Fruit fly (Drosophila melanogaster) whole organism, embryonic: ENCODE data around the gene CG15818.

Experiments used
- BtbVII ChIP-seq: fragments of 200-800 bp; sonication (Bioruptor generic); optimal IDR thresholded peaks from 3 replicates; lab custom pipeline; 2017; ENCODE audit warnings: missing biosample characterization, mild to moderate bottlenecking, missing genetic modification characterization
- CG11247 ChIP-seq: fragments of 200-800 bp; sonication (Bioruptor generic); IDR thresholded peaks from 2 replicates; pipeline ENCODE4 v1.3.6; 2022; ENCODE audit warnings: missing biosample characterization, missing genetic modification characterization
- CG11504 ChIP-seq: fragments of 200-800 bp; sonication (Bioruptor generic); optimal IDR thresholded peaks from 3 replicates; lab custom pipeline; 2019; ENCODE audit warnings: missing biosample characterization, mild to moderate bottlenecking, missing genetic modification characterization, moderate library complexity
- CG12104 ChIP-seq: fragments of 200-800 bp; sonication (Bioruptor generic); optimal IDR thresholded peaks from 3 replicates; lab custom pipeline; 2016; ENCODE audit warnings: missing biosample characterization, missing genetic modification characterization
- CG12744 ChIP-seq: fragments of 200-800 bp; sonication (Bioruptor generic); optimal IDR thresholded peaks from 2 replicates; lab custom pipeline; 2016; ENCODE audit warnings: missing biosample characterization, missing genetic modification characterization
- CG12769 ChIP-seq: fragments of 200-800 bp; sonication (Bioruptor generic); optimal IDR thresholded peaks from 2 replicates; lab custom pipeline; 2019; ENCODE audit warnings: missing biosample characterization, mild to moderate bottlenecking, missing genetic modification characterization, moderate library complexity
- CG13123 ChIP-seq: fragments of 200-800 bp; sonication (Bioruptor generic); optimal IDR thresholded peaks from 2 replicates; lab custom pipeline; 2016; ENCODE audit warnings: missing biosample characterization, missing genetic modification characterization
- CG13624 ChIP-seq: fragments of 200-800 bp; sonication (Bioruptor generic); optimal IDR thresholded peaks from 2 replicates; lab custom pipeline; 2016; ENCODE audit warnings: missing biosample characterization, missing genetic modification characterization
- CG14441 ChIP-seq: fragments of 200-800 bp; sonication (Bioruptor generic); IDR thresholded peaks from 2 replicates; pipeline ENCODE4 v1.3.6; 2022; ENCODE audit warnings: missing biosample characterization, missing genetic modification characterization
- CG17568 ChIP-seq: fragments of 200-800 bp; sonication (Bioruptor generic); optimal IDR thresholded peaks from 2 replicates; lab custom pipeline; 2018; ENCODE audit warnings: missing biosample characterization, mild to moderate bottlenecking, missing genetic modification characterization, moderate library complexity
- CG2889 ChIP-seq: fragments of 200-800 bp; sonication (Bioruptor generic); IDR thresholded peaks from 3 replicates; pipeline ENCODE4 v1.3.6; 2022; ENCODE audit warnings: missing biosample characterization, missing genetic modification characterization
- CG31388 ChIP-seq: fragments of 200-800 bp; sonication (Bioruptor generic); optimal IDR thresholded peaks from 2 replicates; lab custom pipeline; 2016; ENCODE audit warnings: missing biosample characterization, missing genetic modification characterization
- CG43689 ChIP-seq: fragments of 200-800 bp; sonication (Bioruptor generic); IDR thresholded peaks from 2 replicates; pipeline ENCODE4 v1.3.6; 2022; ENCODE audit warnings: missing biosample characterization, missing genetic modification characterization
- CG6175 ChIP-seq: fragments of 200-800 bp; sonication (Bioruptor generic); IDR thresholded peaks from 3 replicates; pipeline ENCODE4 v1.3.6; 2022; ENCODE audit warnings: missing biosample characterization, missing genetic modification characterization
- CG7786 ChIP-seq: fragments of 200-800 bp; sonication (Bioruptor generic); optimal IDR thresholded peaks from 2 replicates; lab custom pipeline; 2016; ENCODE audit warnings: missing biosample characterization, missing genetic modification characterization
- CG7928 ChIP-seq: fragments of 200-800 bp; sonication (Bioruptor generic); optimal IDR thresholded peaks from 2 replicates; lab custom pipeline; 2017; ENCODE audit warnings: missing biosample characterization, mild to moderate bottlenecking, missing genetic modification characterization
- CG9797 ChIP-seq: fragments of 200-800 bp; sonication (Bioruptor generic); optimal IDR thresholded peaks from 3 replicates; lab custom pipeline; 2018; ENCODE audit warnings: missing biosample characterization, mild to moderate bottlenecking, missing genetic modification characterization
- D19B ChIP-seq: fragments of 200-800 bp; sonication (Bioruptor generic); optimal IDR thresholded peaks from 2 replicates; lab custom pipeline; 2017; ENCODE audit warnings: missing biosample characterization, mild to moderate bottlenecking, missing genetic modification characterization
- Drgx ChIP-seq: fragments of 200-800 bp; sonication (Bioruptor generic); IDR thresholded peaks from 2 replicates; pipeline ENCODE4 v1.3.6; 2022; ENCODE audit warnings: missing biosample characterization, missing genetic modification characterization
- E2f2 ChIP-seq: fragments of 200-800 bp; sonication (Bioruptor generic); IDR thresholded peaks from 2 replicates; pipeline ENCODE4 v1.3.6; 2022; ENCODE audit warnings: missing biosample characterization, missing genetic modification characterization
- HLH54F ChIP-seq: fragments of 200-800 bp; sonication (Bioruptor generic); optimal IDR thresholded peaks from 3 replicates; lab custom pipeline; 2016; ENCODE audit warnings: missing biosample characterization, missing genetic modification characterization
- Hr3 ChIP-seq: fragments of 200-800 bp; sonication (Bioruptor generic); optimal IDR thresholded peaks from 3 replicates; lab custom pipeline; 2016; ENCODE audit warnings: missing biosample characterization, missing genetic modification characterization
- Lpt ChIP-seq: fragments of >200 bp; optimal IDR thresholded peaks from 2 replicates; lab custom pipeline; 2018; ENCODE audit warnings: missing biosample characterization, missing genetic modification characterization
- MBD-R2 ChIP-seq: fragments of 200-800 bp; sonication (Bioruptor generic); IDR thresholded peaks from 2 replicates; pipeline ENCODE4 v1.3.6; 2022; ENCODE audit warnings: missing biosample characterization, missing genetic modification characterization
- Med ChIP-seq: fragments of 200-800 bp; sonication (Bioruptor generic); peaks from one replicate; lab custom pipeline; 2016; ENCODE audit warnings: missing biosample characterization, missing genetic modification characterization, mild to moderate bottlenecking, inconsistent platforms, moderate library complexity
- Meics ChIP-seq: fragments of 200-800 bp; sonication (Bioruptor generic); optimal IDR thresholded peaks from 2 replicates; lab custom pipeline; 2017; ENCODE audit warnings: missing biosample characterization, mild to moderate bottlenecking, missing genetic modification characterization
- Ravus ChIP-seq: fragments of 200-800 bp; sonication (Bioruptor generic); IDR thresholded peaks from 2 replicates; pipeline ENCODE4 v1.3.6; 2022; ENCODE audit warnings: missing biosample characterization, missing genetic modification characterization
- Trl ChIP-seq, 3 experiments: fragments of >200 bp in 2 of 3; fragments of 200-800 bp in 1 of 3; sonication (Bioruptor generic) in 1 of 3; optimal IDR thresholded peaks; 2 replicates in 1 of 3; 3 replicates in 2 of 3; lab custom pipeline; 2016 to 2017; ENCODE audit warnings: missing biosample characterization in 1 of 3, missing genetic modification characterization in 1 of 3
- al ChIP-seq: fragments of 200-800 bp; sonication (Bioruptor generic); IDR thresholded peaks from 2 replicates; pipeline ENCODE4 v1.3.6; 2022; ENCODE audit warnings: missing biosample characterization, missing genetic modification characterization
- crol ChIP-seq: fragments of 200-800 bp; sonication (Bioruptor generic); IDR thresholded peaks from 2 replicates; pipeline ENCODE4 v1.3.6; 2022; ENCODE audit warnings: missing biosample characterization, missing genetic modification characterization
- dati ChIP-seq: fragments of 200-800 bp; sonication (Bioruptor generic); IDR thresholded peaks from 2 replicates; pipeline ENCODE4 v1.3.6; 2022; ENCODE audit warnings: missing biosample characterization, missing genetic modification characterization
- disco-r ChIP-seq: fragments of 200-800 bp; sonication (Bioruptor generic); optimal IDR thresholded peaks from 2 replicates; lab custom pipeline; 2016; ENCODE audit warnings: missing biosample characterization, missing genetic modification characterization
- ftz-f1 ChIP-seq: fragments of 200-800 bp; sonication (Bioruptor generic); optimal IDR thresholded peaks from 2 replicates; lab custom pipeline; 2016; ENCODE audit warnings: missing biosample characterization, missing genetic modification characterization
- gcm2 ChIP-seq: fragments of 200-800 bp; sonication (Bioruptor generic); optimal IDR thresholded peaks from 2 replicates; lab custom pipeline; 2016; ENCODE audit warnings: missing biosample characterization, missing genetic modification characterization
- ham ChIP-seq: fragments of 200-800 bp; sonication (Bioruptor generic); IDR thresholded peaks from 2 replicates; pipeline ENCODE4 v1.3.6; 2022; ENCODE audit warnings: missing biosample characterization, missing genetic modification characterization
- kay ChIP-seq: fragments of 200-800 bp; sonication (Bioruptor generic); optimal IDR thresholded peaks from 2 replicates; lab custom pipeline; 2016; ENCODE audit warnings: missing biosample characterization, missing genetic modification characterization
- lbe ChIP-seq: fragments of 200-800 bp; sonication (Bioruptor generic); optimal IDR thresholded peaks from 2 replicates; lab custom pipeline; 2016; ENCODE audit warnings: missing biosample characterization, mild to moderate bottlenecking, missing genetic modification characterization
- luna ChIP-seq: fragments of 200-800 bp; sonication (Bioruptor generic); optimal IDR thresholded peaks from 2 replicates; lab custom pipeline; 2016; ENCODE audit warnings: missing biosample characterization, missing genetic modification characterization
- mam ChIP-seq: fragments of 200-800 bp; sonication (Bioruptor generic); optimal IDR thresholded peaks from 3 replicates; lab custom pipeline; 2016; ENCODE audit warnings: missing biosample characterization, missing genetic modification characterization
- onecut ChIP-seq: fragments of 200-800 bp; sonication (Bioruptor generic); IDR thresholded peaks from 2 replicates; pipeline ENCODE4 v1.3.6; 2022; ENCODE audit warnings: missing biosample characterization, missing genetic modification characterization
- pan ChIP-seq, 4 experiments: fragments of >200 bp in 3 of 4; fragments of 200-800 bp in 1 of 4; sonication (Bioruptor generic) in 1 of 4; optimal IDR thresholded peaks in 3 of 4; IDR thresholded peaks in 1 of 4; 2 replicates each; pipeline versions ENCODE4 v1.3.6 to Lab custom; 2017 to 2022; ENCODE audit warnings: missing biosample characterization in 2 of 4, missing genetic modification characterization in 2 of 4, mixed read lengths in 1 of 4
- sisA ChIP-seq: fragments of 200-800 bp; sonication (Bioruptor generic); IDR thresholded peaks from 2 replicates; pipeline ENCODE4 v1.3.6; 2022; ENCODE audit warnings: missing biosample characterization, missing genetic modification characterization
- sug ChIP-seq: fragments of 200-800 bp; optimal IDR thresholded peaks from 2 replicates; lab custom pipeline; 2019; ENCODE audit warnings: missing biosample characterization, mild to moderate bottlenecking, missing genetic modification characterization, moderate library complexity
- tgo ChIP-seq: fragments of 200-800 bp; sonication (Bioruptor generic); IDR thresholded peaks from 3 replicates; pipeline ENCODE4 v1.3.6; 2022; ENCODE audit warnings: missing biosample characterization, missing genetic modification characterization
- trem ChIP-seq: fragments of 200-800 bp; optimal IDR thresholded peaks from 3 replicates; lab custom pipeline; 2019; ENCODE audit warnings: missing biosample characterization, mild to moderate bottlenecking, missing genetic modification characterization, moderate library complexity
- tx ChIP-seq: fragments of 200-800 bp; sonication (Bioruptor generic); optimal IDR thresholded peaks from 2 replicates; lab custom pipeline; 2016; ENCODE audit warnings: missing biosample characterization, missing genetic modification characterization
- unc-4 ChIP-seq: fragments of 200-800 bp; sonication (Bioruptor generic); IDR thresholded peaks from 2 replicates; pipeline ENCODE4 v1.3.6; 2022; ENCODE audit warnings: missing biosample characterization, missing genetic modification characterization; ENCODE audit not compliant: partially characterized antibody
- unpg ChIP-seq: fragments of 200-800 bp; sonication (Bioruptor generic); optimal IDR thresholded peaks from 3 replicates; lab custom pipeline; 2018; ENCODE audit warnings: missing biosample characterization, mild to moderate bottlenecking, missing genetic modification characterization, moderate library complexity

The CG15818 gene

DNA sequence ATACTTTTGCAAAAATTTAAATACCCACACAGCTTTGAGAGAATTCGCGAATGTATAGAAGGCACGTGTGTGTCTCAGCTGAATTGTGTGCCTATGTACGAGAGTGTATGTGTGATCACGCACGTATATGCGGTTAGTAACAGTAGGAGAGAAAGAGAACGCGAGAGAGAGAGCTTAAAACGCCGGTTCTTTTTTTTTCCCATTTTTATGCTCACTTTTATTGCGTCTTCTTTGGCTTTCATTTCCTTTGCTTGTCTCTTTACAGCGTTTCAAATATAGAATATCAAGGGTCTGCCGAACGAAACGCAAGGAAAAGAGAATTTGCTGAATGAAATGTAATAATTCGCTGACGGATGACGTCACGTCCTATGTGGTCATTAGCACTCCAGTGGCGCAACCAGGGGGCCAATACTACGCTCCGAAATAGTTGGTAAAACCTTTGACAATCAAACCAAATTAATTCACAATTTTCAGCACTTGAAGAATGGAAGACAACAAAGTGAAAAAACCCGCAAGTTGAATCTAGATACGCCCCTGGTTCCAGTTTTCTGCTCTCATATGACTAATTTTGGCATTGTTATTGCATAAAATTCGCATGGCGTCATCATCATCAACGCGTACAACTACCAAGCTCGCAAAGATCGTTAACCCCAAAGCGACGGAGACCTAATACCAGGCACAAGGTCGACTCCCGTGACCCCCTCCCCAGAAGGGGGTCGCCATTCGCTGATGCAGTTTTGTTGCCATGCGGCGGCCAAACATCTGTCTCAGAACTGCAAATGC, 14.4 kb downstream of the CG15818 start:
- TF ChIP-seq pan (optimal IDR thresholded peaks at IDR 0.05; lab: Kevin White, UChicago) (no peak), pan (GFP tag; optimal IDR thresholded peaks at IDR 0.05 in 1 of 2, IDR thresholded peaks at IDR 0.05 in 1 of 2) (peak in 1 of 2 experiments; percentile 51), CG12744 (GFP tag; lab: Kevin White, UChicago) (peak; percentile 45), CG13123 (no peak), CG31388 (no peak), Lpt (GFP tag; lab: Kevin White, UChicago) (no peak), disco-r (GFP tag; lab: Kevin White, UChicago) (peak; percentile 35), mam (GFP tag; lab: Kevin White, UChicago) (peak; percentile 90), HLH54F (peak; percentile 86), E2f2 (0 out of 2 replicates have a peak, but pooled peaks have one; percentile 11), Med (GFP tag; lab: Kevin White, UChicago) (peak; percentile 98), Trl (optimal IDR thresholded peaks at IDR 0.05; lab: Kevin White, UChicago) (peak; percentile 52 to 85), Trl (GFP tag; optimal IDR thresholded peaks at IDR 0.05; lab: Kevin White, UChicago) (peak; percentile 42), lbe (peak; percentile 68), CG17568 (GFP tag; lab: Kevin White, UChicago) (peak; percentile 16), gcm2 (GFP tag; lab: Kevin White, UChicago) (peak; percentile 41), CG43689 (0 out of 2 replicates have a peak, but pooled peaks have one; percentile 33), Drgx (GFP tag; lab: Robert Waterston, UW) (peak; percentile 87), kay (GFP tag; lab: Kevin White, UChicago) (peak; percentile 40), Ravus (GFP tag; lab: Robert Waterston, UW) (peak; percentile 52), luna (GFP tag; lab: Kevin White, UChicago) (peak; percentile 76), CG12769 (peak; percentile 89), CG7786 (GFP tag; lab: Kevin White, UChicago) (peak; percentile 87), CG6175 (GFP tag; lab: Robert Waterston, UW) (0 out of 3 replicates have a peak, but pooled peaks have one; percentile 50), CG13624 (GFP tag; lab: Kevin White, UChicago) (peak; percentile 83), al (GFP tag; lab: Robert Waterston, UW) (peak; percentile 84), CG2889 (GFP tag; lab: Robert Waterston, UW) (peak; percentile 57; the same call in 1 of the 3 replicates), crol (GFP tag; lab: Robert Waterston, UW) (0 out of 2 replicates have a peak, but pooled peaks have one; percentile 18), unpg (GFP tag; lab: Kevin White, UChicago) (peak; percentile 45), CG9797 (GFP tag; lab: Kevin White, UChicago) (no peak), CG12104 (no peak), unc-4 (GFP tag; lab: Robert Waterston, UW) (no peak), tgo (GFP tag; lab: Robert Waterston, UW) (peak; percentile 55; the same call in 1 of the 3 replicates), CG14441 (GFP tag; lab: Robert Waterston, UW) (peak; percentile 55), CG11247 (GFP tag; lab: Robert Waterston, UW) (peak; percentile 76), sug (peak; percentile 42), MBD-R2 (GFP tag; lab: Robert Waterston, UW) (peak; percentile 62; the same call in 1 of the 2 replicates), sisA (peak; percentile 51), CG11504 (tag; lab: Kevin White, UChicago) (peak; percentile 9), tx (GFP tag; lab: Kevin White, UChicago) (peak; percentile 65), CG7928 (GFP tag; lab: Kevin White, UChicago) (peak; percentile 21), Hr3 (peak; percentile 7), BtbVII (GFP tag; lab: Kevin White, UChicago) (peak; percentile 56), Meics (GFP tag; lab: Kevin White, UChicago) (peak; percentile 81), trem (tag; lab: Kevin White, UChicago) (no peak), ham (GFP tag; lab: Robert Waterston, UW) (peak; percentile 50; the same call in 1 of the 2 replicates), ftz-f1 (GFP tag; lab: Kevin White, UChicago) (peak; percentile 50), dati (GFP tag; lab: Robert Waterston, UW) (peak; percentile 33; the same call in 1 of the 2 replicates), onecut (GFP tag; lab: Robert Waterston, UW) (peak; percentile 6; the same call in 1 of the 2 replicates), D19B (GFP tag; lab: Kevin White, UChicago) (peak; percentile 55)
